Worm (Caenorhabditis elegans): Measurements from ENCODE around the gene F49C5.9.

DNA sequence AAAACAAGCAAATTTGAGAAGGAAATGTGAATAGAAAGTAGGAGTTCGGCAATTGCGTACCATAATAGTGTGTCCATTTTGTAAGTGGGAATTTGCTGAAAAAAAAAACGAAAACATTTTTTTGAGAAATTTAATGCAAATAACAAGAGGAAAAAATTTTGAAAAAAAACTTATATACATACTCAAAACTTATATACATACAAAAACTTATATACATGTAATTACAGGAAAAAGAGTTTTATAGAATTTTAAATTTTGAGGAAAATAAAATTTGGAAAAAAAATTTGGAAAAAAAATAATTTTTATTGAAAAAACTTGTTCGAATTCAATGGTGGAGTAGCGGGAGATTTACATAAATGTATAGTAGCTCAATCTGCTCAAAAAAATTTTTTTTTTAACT lies 41.6 kb downstream of the F49C5.9 start, which contains the start of gene ador-1:
- no peak for TF ChIP-seq sma-3 (GFP tag; optimal IDR thresholded peaks at IDR 0.05)
- TF ChIP-seq zag-1 (tag; optimal IDR thresholded peaks at IDR 0.05), result no peak
- no peak for TF ChIP-seq unc-55 (GFP tag; optimal IDR thresholded peaks at IDR 0.05)
